Fruit fly (Drosophila melanogaster) whole organism, embryonic: ENCODE measurements around the gene srp.

ENCODE experiments used
- Asciz ChIP-seq: fragments of 200-800 bp; sonication (Bioruptor generic); optimal IDR thresholded peaks from 2 replicates; lab custom pipeline; 2017; ENCODE audit warnings: missing biosample characterization, mild to moderate bottlenecking, missing genetic modification characterization, missing genetic modification reagents
- CG10267 ChIP-seq: fragments of 200-800 bp; sonication (Bioruptor generic); optimal IDR thresholded peaks from 2 replicates; lab custom pipeline; 2018; ENCODE audit warnings: missing biosample characterization, mild to moderate bottlenecking, missing genetic modification characterization, moderate library complexity
- CG10654 ChIP-seq: fragments of 200-800 bp; sonication (Bioruptor generic); optimal IDR thresholded peaks from 2 replicates; lab custom pipeline; 2016; ENCODE audit warnings: missing biosample characterization, missing genetic modification characterization
- CG11398 ChIP-seq: fragments of 200-800 bp; sonication (Bioruptor generic); optimal IDR thresholded peaks from 2 replicates; lab custom pipeline; 2016; ENCODE audit warnings: missing biosample characterization, missing genetic modification characterization
- CG11456 ChIP-seq: fragments of 200-800 bp; sonication (Bioruptor generic); IDR thresholded peaks from 3 replicates; pipeline ENCODE4 v1.3.6; 2022; ENCODE audit warnings: missing biosample characterization, missing genetic modification characterization
- CG11504 ChIP-seq: fragments of 200-800 bp; sonication (Bioruptor generic); optimal IDR thresholded peaks from 3 replicates; lab custom pipeline; 2019; ENCODE audit warnings: missing biosample characterization, mild to moderate bottlenecking, missing genetic modification characterization, moderate library complexity
- CG12942 ChIP-seq: fragments of 200-800 bp; sonication (Bioruptor generic); optimal IDR thresholded peaks from 3 replicates; lab custom pipeline; 2016; ENCODE audit warnings: missing biosample characterization, missing genetic modification characterization
- CG13296 ChIP-seq: fragments of 200-800 bp; sonication (Bioruptor generic); optimal IDR thresholded peaks from 3 replicates; lab custom pipeline; 2018; ENCODE audit warnings: missing biosample characterization, mild to moderate bottlenecking, missing genetic modification characterization
- CG15011 ChIP-seq: fragments of 200-800 bp; sonication (Bioruptor generic); optimal IDR thresholded peaks from 3 replicates; lab custom pipeline; 2018; ENCODE audit warnings: missing biosample characterization, mild to moderate bottlenecking, missing genetic modification characterization
- CG15514 ChIP-seq: fragments of 200-800 bp; sonication (Bioruptor generic); optimal IDR thresholded peaks from 3 replicates; lab custom pipeline; 2017; ENCODE audit warnings: missing biosample characterization, missing genetic modification characterization, mild to moderate bottlenecking, moderate library complexity, missing genetic modification reagents
- CG15696 ChIP-seq: fragments of 200-800 bp; sonication (Bioruptor generic); optimal IDR thresholded peaks from 2 replicates; lab custom pipeline; 2019; ENCODE audit warnings: missing biosample characterization, mild to moderate bottlenecking, missing genetic modification characterization, moderate library complexity
- CG3847 ChIP-seq: fragments of 200-800 bp; sonication (Bioruptor generic); IDR thresholded peaks from 2 replicates; pipeline ENCODE4 v1.3.6; 2022; ENCODE audit warnings: missing biosample characterization, missing genetic modification characterization
- CG3995 ChIP-seq: fragments of 200-800 bp; sonication (Bioruptor generic); optimal IDR thresholded peaks from 3 replicates; lab custom pipeline; 2016; ENCODE audit warnings: missing biosample characterization, missing genetic modification characterization
- CG4328 ChIP-seq: fragments of 200-800 bp; sonication (Bioruptor generic); optimal IDR thresholded peaks from 3 replicates; lab custom pipeline; 2017; ENCODE audit warnings: missing biosample characterization, missing genetic modification reagents, missing genetic modification characterization
- CG4617 ChIP-seq: fragments of 200-800 bp; sonication (Bioruptor generic); optimal IDR thresholded peaks from 3 replicates; lab custom pipeline; 2016; ENCODE audit warnings: missing biosample characterization, missing genetic modification characterization, borderline replicate concordance
- CG6791 ChIP-seq: fragments of 200-800 bp; sonication (Bioruptor generic); IDR thresholded peaks from 3 replicates; pipeline ENCODE4 v1.3.6; 2022; ENCODE audit warnings: missing biosample characterization, missing genetic modification characterization; ENCODE audit not compliant: partially characterized antibody
- CG7963 ChIP-seq: fragments of 200-800 bp; sonication (Bioruptor generic); IDR thresholded peaks from 3 replicates; pipeline ENCODE4 v1.3.6; 2022; ENCODE audit warnings: missing biosample characterization, missing genetic modification characterization; ENCODE audit not compliant: partially characterized antibody
- CG8089 ChIP-seq: fragments of 200-800 bp; sonication (Bioruptor generic); optimal IDR thresholded peaks from 3 replicates; lab custom pipeline; 2016; ENCODE audit warnings: missing biosample characterization, missing genetic modification characterization
- CHES-1-like ChIP-seq: fragments of 200-800 bp; sonication (Bioruptor generic); optimal IDR thresholded peaks from 2 replicates; lab custom pipeline; 2016; ENCODE audit warnings: missing biosample characterization, missing genetic modification characterization
- CTCF ChIP-seq: fragments of 200-800 bp; sonication (Bioruptor generic); optimal IDR thresholded peaks from 2 replicates; lab custom pipeline; 2017; ENCODE audit warnings: missing biosample characterization, mild to moderate bottlenecking, missing genetic modification characterization, moderate library complexity
- Chrac-16 ChIP-seq: fragments of 200-800 bp; sonication (Bioruptor generic); optimal IDR thresholded peaks from 3 replicates; lab custom pipeline; 2016; ENCODE audit warnings: missing biosample characterization, missing genetic modification characterization
- CrebB ChIP-seq: fragments of 200-800 bp; sonication (Bioruptor generic); optimal IDR thresholded peaks from 3 replicates; lab custom pipeline; 2018; ENCODE audit warnings: missing biosample characterization, mild to moderate bottlenecking, missing genetic modification characterization
- Dll ChIP-seq: fragments of 200-800 bp; sonication (Bioruptor generic); IDR thresholded peaks from 4 replicates; pipeline ENCODE4 v1.3.6; 2022; ENCODE audit warnings: missing biosample characterization, missing genetic modification characterization; ENCODE audit not compliant: partially characterized antibody
- Dp ChIP-seq: fragments of 200-800 bp; sonication (Bioruptor generic); optimal IDR thresholded peaks from 2 replicates; lab custom pipeline; 2018; ENCODE audit warnings: missing biosample characterization, mild to moderate bottlenecking, missing genetic modification characterization, moderate library complexity
- E2f2 ChIP-seq: fragments of 200-800 bp; sonication (Bioruptor generic); IDR thresholded peaks from 2 replicates; pipeline ENCODE4 v1.3.6; 2022; ENCODE audit warnings: missing biosample characterization, missing genetic modification characterization
- HLHmδ ChIP-seq: fragments of 200-800 bp; sonication (Bioruptor generic); optimal IDR thresholded peaks from 2 replicates; lab custom pipeline; 2018; ENCODE audit warnings: missing biosample characterization, mild to moderate bottlenecking, missing genetic modification characterization, moderate library complexity
- Hr51 ChIP-seq, 2 experiments: fragments of 200-800 bp; sonication (Bioruptor generic); optimal IDR thresholded peaks; 2 replicates in 1 of 2; 3 replicates in 1 of 2; lab custom pipeline; 2016 to 2018; ENCODE audit warnings: missing biosample characterization in 2 of 2, missing genetic modification characterization in 2 of 2, mild to moderate bottlenecking in 1 of 2, moderate library complexity in 1 of 2
- NFAT ChIP-seq: fragments of 200-800 bp; sonication (Bioruptor generic); IDR thresholded peaks from 2 replicates; pipeline ENCODE4 v1.3.6; 2022; ENCODE audit warnings: missing biosample characterization, missing genetic modification characterization
- Opbp ChIP-seq: fragments of 200-800 bp; sonication (Bioruptor generic); IDR thresholded peaks from 3 replicates; pipeline ENCODE4 v1.3.6; 2022; ENCODE audit warnings: missing biosample characterization, missing genetic modification characterization; ENCODE audit not compliant: partially characterized antibody
- Rfx ChIP-seq: fragments of 200-800 bp; sonication (Bioruptor generic); IDR thresholded peaks from 2 replicates; pipeline ENCODE4 v1.3.6; 2022; ENCODE audit warnings: missing biosample characterization, missing genetic modification characterization
- Sin3A ChIP-seq: fragments of >200 bp; optimal IDR thresholded peaks from 2 replicates; lab custom pipeline; 2018
- Sry-δ ChIP-seq: fragments of 200-800 bp; sonication (Bioruptor generic); optimal IDR thresholded peaks from 2 replicates; lab custom pipeline; 2016; ENCODE audit warnings: missing biosample characterization, missing genetic modification characterization
- ato ChIP-seq: fragments of 200-800 bp; sonication (Bioruptor generic); IDR thresholded peaks from 2 replicates; pipeline ENCODE4 v1.3.6; 2022; ENCODE audit warnings: missing biosample characterization, missing genetic modification characterization; ENCODE audit not compliant: partially characterized antibody
- bigmax ChIP-seq: fragments of 200-800 bp; sonication (Bioruptor generic); optimal IDR thresholded peaks from 2 replicates; lab custom pipeline; 2018; ENCODE audit warnings: missing biosample characterization, mild to moderate bottlenecking, missing genetic modification characterization
- cg ChIP-seq: fragments of 200-800 bp; sonication (Bioruptor generic); optimal IDR thresholded peaks from 3 replicates; lab custom pipeline; 2019; ENCODE audit warnings: missing biosample characterization, mild to moderate bottlenecking, missing genetic modification characterization, moderate library complexity
- chn ChIP-seq: fragments of 200-800 bp; sonication (Bioruptor generic); optimal IDR thresholded peaks from 2 replicates; lab custom pipeline; 2016; ENCODE audit warnings: missing biosample characterization, missing genetic modification characterization
- da ChIP-seq: fragments of 200-800 bp; sonication (Bioruptor generic); optimal IDR thresholded peaks from 2 replicates; lab custom pipeline; 2016; ENCODE audit warnings: missing biosample characterization, missing genetic modification characterization
- fd64A ChIP-seq: fragments of 200-800 bp; sonication (Bioruptor generic); optimal IDR thresholded peaks from 3 replicates; lab custom pipeline; 2018; ENCODE audit warnings: missing biosample characterization, mild to moderate bottlenecking, missing genetic modification characterization
- gfzf ChIP-seq: fragments of 200-800 bp; sonication (Bioruptor generic); optimal IDR thresholded peaks from 2 replicates; lab custom pipeline; 2016; ENCODE audit warnings: missing biosample characterization, mild to moderate bottlenecking, missing genetic modification characterization, moderate library complexity
- jigr1 ChIP-seq: fragments of 200-800 bp; sonication (Bioruptor generic); IDR thresholded peaks from 3 replicates; pipeline ENCODE4 v1.3.6; 2022; ENCODE audit warnings: missing biosample characterization, missing genetic modification characterization
- jumu ChIP-seq: fragments of 200-800 bp; sonication (Bioruptor generic); optimal IDR thresholded peaks from 3 replicates; lab custom pipeline; 2016; ENCODE audit warnings: missing biosample characterization, missing genetic modification characterization
- kah ChIP-seq: fragments of 200-800 bp; sonication (Bioruptor generic); optimal IDR thresholded peaks from 2 replicates; lab custom pipeline; 2018; ENCODE audit warnings: missing biosample characterization, mild to moderate bottlenecking, missing genetic modification characterization
- knrl ChIP-seq: fragments of 200-800 bp; sonication (Bioruptor generic); IDR thresholded peaks from 3 replicates; pipeline ENCODE4 v1.3.6; 2022; ENCODE audit warnings: missing biosample characterization, missing genetic modification characterization; ENCODE audit not compliant: partially characterized antibody
- nerfin-2 ChIP-seq: fragments of 200-800 bp; sonication (Bioruptor generic); IDR thresholded peaks from 2 replicates; pipeline ENCODE4 v1.3.6; 2022; ENCODE audit warnings: missing biosample characterization, missing genetic modification characterization; ENCODE audit not compliant: partially characterized antibody
- nmo ChIP-seq: fragments of 200-800 bp; sonication (Bioruptor generic); optimal IDR thresholded peaks from 2 replicates; lab custom pipeline; 2018; ENCODE audit warnings: missing biosample characterization, mild to moderate bottlenecking, missing genetic modification characterization, moderate library complexity
- oc ChIP-seq: fragments of 200-800 bp; sonication (Bioruptor generic); optimal IDR thresholded peaks from 2 replicates; lab custom pipeline; 2018; ENCODE audit warnings: missing biosample characterization, mild to moderate bottlenecking, missing genetic modification characterization, moderate library complexity
- sim ChIP-seq: fragments of 200-800 bp; sonication (Bioruptor generic); IDR thresholded peaks from 2 replicates; pipeline ENCODE4 v1.3.6; 2022; ENCODE audit warnings: missing biosample characterization, missing genetic modification characterization
- slou ChIP-seq: fragments of 200-800 bp; sonication (Bioruptor generic); optimal IDR thresholded peaks from 3 replicates; lab custom pipeline; 2016; ENCODE audit warnings: missing biosample characterization, missing genetic modification characterization
- vvl ChIP-seq: fragments of 200-800 bp; sonication (Bioruptor generic); IDR thresholded peaks from 2 replicates; pipeline ENCODE4 v1.3.6; 2022; ENCODE audit warnings: missing biosample characterization, missing genetic modification characterization

The srp gene

dm6 chr3R:16050621-16051328 is 64.8 kb downstream of the srp start, which contains the start of gene msps:
Gene msps, plus strand, starts transcription at chr3R:16050801.
- TF ChIP-seq knrl (GFP tag; lab: Robert Waterston, UW) (peak; percentile 45; the same call in 2 of the 3 replicates), chn (GFP tag; lab: Kevin White, UChicago) (no peak), nerfin-2 (GFP tag; lab: Robert Waterston, UW) (peak; percentile 78), kah (GFP tag; lab: Kevin White, UChicago) (no peak), CHES-1-like (GFP tag; lab: Kevin White, UChicago) (peak; percentile 36), ato (peak; percentile 65; the same call in 1 of the 2 replicates), Opbp (peak; percentile 74; the same call in 2 of the 3 replicates), CG11398 (GFP tag; lab: Kevin White, UChicago) (no peak), cg (peak; percentile 81), Asciz (GFP tag; lab: Kevin White, UChicago) (no peak), vvl (GFP tag; lab: Robert Waterston, UW) (no peak), CG4328 (GFP tag; lab: Kevin White, UChicago) (no peak), CG11456 (GFP tag; lab: Robert Waterston, UW) (no peak), CG3847 (GFP tag; lab: Robert Waterston, UW) (peak; percentile 32; the same call in 1 of the 2 replicates), CrebB (tag; lab: Kevin White, UChicago) (no peak), HLHmδ (no peak), CG15011 (GFP tag; lab: Kevin White, UChicago) (no peak), da (GFP tag; lab: Kevin White, UChicago) (no peak), CG8089 (GFP tag; lab: Kevin White, UChicago) (no peak), CG15696 (no peak), CG3995 (GFP tag; lab: Kevin White, UChicago) (peak; percentile 37), Sin3A (lab: Kevin White, UChicago) (peak; percentile 56), Dll (GFP tag; lab: Robert Waterston, UW) (0 out of 4 replicates have a peak, but pooled peaks have one; percentile 42), bigmax (no peak), Rfx (no peak), Chrac-16 (no peak), CTCF (peak; percentile 6), slou (no peak), Sry-δ (peak; percentile 50), jumu (no peak), sim (no peak), CG10654 (GFP tag; lab: Kevin White, UChicago) (no peak), CG12942 (no peak), jigr1 (GFP tag; lab: Robert Waterston, UW) (no peak), Hr51 (GFP tag; optimal IDR thresholded peaks at IDR 0.05; lab: Kevin White, UChicago) (no peak), nmo (peak; percentile 56), E2f2 (GFP tag; lab: Robert Waterston, UW) (peak; percentile 97), fd64A (GFP tag; lab: Kevin White, UChicago) (no peak), CG11504 (tag; lab: Kevin White, UChicago) (peak; percentile 0), CG7963 (GFP tag; lab: Robert Waterston, UW) (peak; percentile 89), oc (tag; lab: Kevin White, UChicago) (no peak), CG4617 (GFP tag; lab: Kevin White, UChicago) (peak; percentile 95), CG10267 (tag; lab: Kevin White, UChicago) (peak; percentile 43), NFAT (GFP tag; lab: Robert Waterston, UW) (no peak), gfzf (peak; percentile 95), CG15514 (peak; percentile 52), CG13296 (GFP tag; lab: Kevin White, UChicago) (no peak), Dp (GFP tag; lab: Kevin White, UChicago) (peak; percentile 94), CG6791 (GFP tag; lab: Robert Waterston, UW) (peak; percentile 89)
